Worm (Caenorhabditis elegans) whole organism, young adult: ENCODE results near the gene R02D5.3.

Source experiments
- F49E8.2 ChIP-seq: sonication (generic microtip); optimal IDR thresholded peaks from 3 replicates; lab custom pipeline; 2017; ENCODE audit warnings: missing genetic modification characterization, mild to moderate bottlenecking, missing compliant biosample characterization, antibody characterized with exemption, moderate library complexity; ENCODE audit not compliant: insufficient read depth
- F52B5.7 ChIP-seq: sonication (generic microtip); optimal IDR thresholded peaks from 2 replicates; lab custom pipeline; 2016; ENCODE audit warnings: mild to moderate bottlenecking, missing genetic modification characterization, missing compliant biosample characterization
- F57C9.4 ChIP-seq: sonication (generic microtip); optimal IDR thresholded peaks from 2 replicates; lab custom pipeline; 2017; ENCODE audit warnings: mild to moderate bottlenecking, missing genetic modification characterization, missing compliant biosample characterization
- T26A5.8 ChIP-seq: sonication (generic microtip); optimal IDR thresholded peaks from 2 replicates; lab custom pipeline; 2016; ENCODE audit warnings: missing genetic modification characterization, missing compliant biosample characterization
- Y53G8AR.9 ChIP-seq: fragments of 200-800 bp; sonication (Bioruptor generic); conservative IDR thresholded peaks from 2 replicates; pipeline ENCODE4 v1.3.6; 2022; ENCODE audit warnings: missing genetic modification reagents, missing genetic modification characterization, missing compliant biosample characterization
- Y79H2A.3 ChIP-seq: fragments of 200-800 bp; sonication (Bioruptor generic); conservative IDR thresholded peaks from 2 replicates; pipeline ENCODE4 v1.3.6; 2022; ENCODE audit warnings: missing genetic modification reagents, missing genetic modification characterization, missing compliant biosample characterization
- ZK185.1 ChIP-seq: sonication (generic microtip); optimal IDR thresholded peaks from 2 replicates; lab custom pipeline; 2016; ENCODE audit warnings: mild to moderate bottlenecking, missing genetic modification characterization, missing compliant biosample characterization; ENCODE audit not compliant: poor library complexity, severe bottlenecking
- aptf-2 ChIP-seq: fragments of 200-800 bp; sonication (Bioruptor generic); conservative IDR thresholded peaks from 2 replicates; pipeline ENCODE4 v1.3.6; 2022; ENCODE audit warnings: missing genetic modification reagents, missing genetic modification characterization, missing compliant biosample characterization
- bed-1 ChIP-seq: fragments of 200-800 bp; sonication (Bioruptor generic); IDR thresholded peaks from 2 replicates; pipeline ENCODE4 v1.3.6; 2022; ENCODE audit warnings: missing genetic modification reagents, missing genetic modification characterization, missing compliant biosample characterization
- bed-2 ChIP-seq: fragments of 200-800 bp; sonication (Bioruptor generic); IDR thresholded peaks from 2 replicates; pipeline ENCODE4 v1.3.6; 2022; ENCODE audit warnings: missing genetic modification reagents, missing genetic modification characterization, missing compliant biosample characterization
- ccch-3 ChIP-seq: fragments of 200-800 bp; sonication (Bioruptor generic); optimal IDR thresholded peaks from 2 replicates; lab custom pipeline; 2018; ENCODE audit warnings: mild to moderate bottlenecking, missing genetic modification characterization, missing compliant biosample characterization
- ceh-27 ChIP-seq: fragments of 200-800 bp; sonication (Bioruptor generic); optimal IDR thresholded peaks from 2 replicates; lab custom pipeline; 2018; ENCODE audit warnings: mild to moderate bottlenecking, missing genetic modification characterization, moderate library complexity, missing compliant biosample characterization
- ceh-58 ChIP-seq: fragments of 200-800 bp; sonication (Bioruptor generic); IDR thresholded peaks from 2 replicates; pipeline ENCODE4 v1.3.6; 2022; ENCODE audit warnings: missing genetic modification characterization, missing compliant biosample characterization
- ceh-79 ChIP-seq: sonication (generic microtip); optimal IDR thresholded peaks from 2 replicates; lab custom pipeline; 2017; ENCODE audit warnings: mild to moderate bottlenecking, missing genetic modification characterization, missing compliant biosample characterization
- ceh-91 ChIP-seq: fragments of 200-800 bp; sonication (Bioruptor generic); IDR thresholded peaks from 2 replicates; pipeline ENCODE4 v1.3.6; 2022; ENCODE audit warnings: missing genetic modification reagents, missing genetic modification characterization, missing compliant biosample characterization
- chd-7 ChIP-seq: sonication (generic microtip); optimal IDR thresholded peaks from 2 replicates; lab custom pipeline; 2016; ENCODE audit warnings: mild to moderate bottlenecking, missing genetic modification characterization, moderate library complexity, missing compliant biosample characterization
- dpl-1 ChIP-seq: fragments of 150-350 bp; optimal IDR thresholded peaks from 2 replicates; lab custom pipeline; 2014; ENCODE audit warnings: missing biosample characterization, missing genetic modification reagents, missing genetic modification characterization
- gei-17 ChIP-seq: fragments of 200-800 bp; sonication (Bioruptor generic); optimal IDR thresholded peaks from 2 replicates; lab custom pipeline; 2018; ENCODE audit warnings: mild to moderate bottlenecking, missing genetic modification characterization, missing compliant biosample characterization
- lag-1 ChIP-seq: fragments of 200-800 bp; sonication (Bioruptor generic); IDR thresholded peaks from 2 replicates; pipeline ENCODE4 v1.3.6; 2022; ENCODE audit warnings: missing genetic modification reagents, missing genetic modification characterization, missing compliant biosample characterization
- let-607 ChIP-seq, 2 experiments: fragments of 200-800 bp in 1 of 2; sonication (Bioruptor generic) in 1 of 2; sonication (generic microtip) in 1 of 2; optimal IDR thresholded peaks; 2 replicates each; lab custom pipeline; 2016 to 2018; ENCODE audit warnings: mild to moderate bottlenecking in 2 of 2, missing compliant biosample characterization in 2 of 2, missing genetic modification characterization in 2 of 2, moderate library complexity in 2 of 2, missing genotype in 1 of 2
- lin-40 ChIP-seq: sonication (generic microtip); optimal IDR thresholded peaks from 2 replicates; lab custom pipeline; 2016; ENCODE audit warnings: missing genetic modification characterization, mild to moderate bottlenecking, missing compliant biosample characterization, missing genotype, missing genetic modification reagents
- lin-54 ChIP-seq: fragments of 200-800 bp; sonication (Bioruptor generic); optimal IDR thresholded peaks from 2 replicates; lab custom pipeline; 2018; ENCODE audit warnings: mild to moderate bottlenecking, missing genetic modification characterization, missing compliant biosample characterization
- lsy-27 ChIP-seq: sonication (generic microtip); optimal IDR thresholded peaks from 2 replicates; lab custom pipeline; 2017; ENCODE audit warnings: missing genetic modification characterization, mild to moderate bottlenecking, missing compliant biosample characterization, antibody characterized with exemption, missing genotype, borderline replicate concordance; ENCODE audit not compliant: insufficient read depth
- nhr-179 ChIP-seq: sonication (generic microtip); optimal IDR thresholded peaks from 2 replicates; lab custom pipeline; 2016; ENCODE audit warnings: mild to moderate bottlenecking, missing genetic modification characterization, missing compliant biosample characterization
- sdz-38 ChIP-seq: sonication (generic microtip); optimal IDR thresholded peaks from 2 replicates; lab custom pipeline; 2016; ENCODE audit warnings: missing genotype, missing genetic modification characterization, missing compliant biosample characterization
- tlf-1 ChIP-seq: fragments of 200-800 bp; sonication (Bioruptor generic); optimal IDR thresholded peaks from 2 replicates; lab custom pipeline; 2018; ENCODE audit warnings: mild to moderate bottlenecking, missing genetic modification characterization, missing compliant biosample characterization
- unc-62 ChIP-seq: fragments of 150-350 bp; optimal IDR thresholded peaks from 2 replicates; lab custom pipeline; 2014; ENCODE audit warnings: missing biosample characterization, missing genetic modification reagents, missing genetic modification characterization
- zfh-2 ChIP-seq: fragments of 200-800 bp; sonication (Bioruptor generic); conservative IDR thresholded peaks from 2 replicates; pipeline ENCODE4 v1.3.6; 2022; ENCODE audit warnings: missing genetic modification reagents, missing genetic modification characterization, missing compliant biosample characterization
- ztf-25 ChIP-seq: fragments of 200-800 bp; sonication (Bioruptor generic); IDR thresholded peaks from 2 replicates; pipeline ENCODE4 v1.3.6; 2022; ENCODE audit warnings: missing genetic modification reagents, missing genetic modification characterization, missing compliant biosample characterization

R02D5.3 gene

ce11 chrV:14437355-14437754 is 45.6 kb upstream of the R02D5.3 start (continued):
- TF ChIP-seq lsy-27 (tag; lab: Kevin White, UChicago) (no peak), nhr-179 (tag; lab: Kevin White, UChicago) (no peak)
- TF ChIP-seq, all 124 proteins: peak for 0

- TF ChIP-seq lin-40 (tag; lab: Kevin White, UChicago) = no peak
- no peak for TF ChIP-seq let-607 (tag; optimal IDR thresholded peaks at IDR 0.05; lab: Kevin White, UChicago)
- no peak for TF ChIP-seq dpl-1 (GFP tag; lab: Kevin White, UChicago)
- no peak for TF ChIP-seq T26A5.8 (tag; lab: Kevin White, UChicago)
- no peak for TF ChIP-seq sdz-38 (tag; lab: Kevin White, UChicago)
- no peak for TF ChIP-seq nhr-179 (tag; lab: Kevin White, UChicago)
Observed at ce11 chrV:14438099-14438739, 44.7 kb upstream of the R02D5.3 start.

- no peak for TF ChIP-seq ceh-27 (GFP tag; lab: Kevin White, UChicago)
- TF ChIP-seq lin-54 (GFP tag; lab: Kevin White, UChicago) = no peak
Observed at ce11 chrV:14439236-14439635, 43.7 kb upstream of the R02D5.3 start.

ce11 chrV:14440841-14441240 is 42.1 kb upstream of the R02D5.3 start, which contains the start of gene F23B12.4:
TSS of gene F23B12.4 (plus strand) at chrV:14441141.
- TF ChIP-seq bed-2 (GFP tag; lab: Robert Waterston, UW) (no peak), F52B5.7 (no peak), lag-1 (GFP tag; lab: Robert Waterston, UW) (no peak), Y79H2A.3 (GFP tag; lab: Robert Waterston, UW) (no peak), ZK185.1 (tag; lab: Kevin White, UChicago) (no peak), ceh-58 (no peak), Y53G8AR.9 (GFP tag; lab: Robert Waterston, UW) (no peak), ztf-25 (no peak), gei-17 (GFP tag; lab: Kevin White, UChicago) (no peak), F49E8.2 (tag; lab: Kevin White, UChicago) (no peak), chd-7 (tag; lab: Kevin White, UChicago) (no peak), aptf-2 (GFP tag; lab: Robert Waterston, UW) (no peak), bed-1 (GFP tag; lab: Robert Waterston, UW) (no peak), ccch-3 (GFP tag; lab: Kevin White, UChicago) (no peak), unc-62 (GFP tag; lab: Kevin White, UChicago) (no peak)

ce11 chrV:14446453-14446852 is 36.5 kb upstream of the R02D5.3 start:
- TF ChIP-seq Y79H2A.3 (GFP tag; lab: Robert Waterston, UW) = no peak
- TF ChIP-seq ceh-79 (tag; lab: Kevin White, UChicago) = no peak
- TF ChIP-seq F57C9.4 (tag; lab: Kevin White, UChicago) = no peak
- no peak for TF ChIP-seq tlf-1
- no peak for TF ChIP-seq gei-17 (GFP tag; lab: Kevin White, UChicago)
- TF ChIP-seq zfh-2 (GFP tag; lab: Robert Waterston, UW) = peak; percentile 56; the same call in 1 of the 2 replicates
- no peak for TF ChIP-seq ceh-91 (GFP tag; lab: Robert Waterston, UW)
